Worm (Caenorhabditis elegans): ENCODE data around the gene cyb-2.1.

cyb-2.1 gene

ce11 chrIV:10948797-10949196 is 37.0 kb upstream of the cyb-2.1 start, which contains the start of gene Y69E1A.1:
Y69E1A.1 (minus strand) TSS chrIV:10948897.
- no peak for TF ChIP-seq hmg-1.2 (GFP tag; IDR thresholded peaks at IDR 0.05)
- TF ChIP-seq nfya-2 (GFP tag; IDR thresholded peaks at IDR 0.05): no peak
- TF ChIP-seq tbp1 (GFP tag; optimal IDR thresholded peaks at IDR 0.05): no peak
- TF ChIP-seq zfh-2 (GFP tag; conservative IDR thresholded peaks at IDR 0.05): no peak
- TF ChIP-seq snpc-1.3 (tag; optimal IDR thresholded peaks at IDR 0.05; ENCODE audit: insufficient read depth): no peak
- TF ChIP-seq mes-4 (tag; optimal IDR thresholded peaks at IDR 0.05): no peak
- TF ChIP-seq lin-35 (GFP tag; optimal IDR thresholded peaks at IDR 0.05): no peak
- no peak for TF ChIP-seq ceh-27 (GFP tag; optimal IDR thresholded peaks at IDR 0.05)

- TF ChIP-seq tlf-1 (GFP tag; optimal IDR thresholded peaks at IDR 0.05): no peak
- no peak for TF ChIP-seq ztf-28 (GFP tag; IDR thresholded peaks at IDR 0.05)
- TF ChIP-seq repo-1 (tag; optimal IDR thresholded peaks at IDR 0.05): no peak
- no peak for TF ChIP-seq ztf-3 (GFP tag; optimal IDR thresholded peaks at IDR 0.05)
- TF ChIP-seq B0261.1 (tag; optimal IDR thresholded peaks at IDR 0.05): no peak
- TF ChIP-seq F52B5.7 (tag; optimal IDR thresholded peaks at IDR 0.05): no peak
- TF ChIP-seq egl-18 (GFP tag; IDR thresholded peaks at IDR 0.05): no peak
- no peak for TF ChIP-seq nhr-27 (tag; optimal IDR thresholded peaks at IDR 0.05)
- TF ChIP-seq K11D2.4 (GFP tag; IDR thresholded peaks at IDR 0.05): no peak
- TF ChIP-seq aptf-2 (GFP tag; conservative IDR thresholded peaks at IDR 0.05): no peak
- no peak for TF ChIP-seq unc-62 (GFP tag; optimal IDR thresholded peaks at IDR 0.05)
- no peak for TF ChIP-seq lin-35 (GFP tag; optimal IDR thresholded peaks at IDR 0.05)
- TF ChIP-seq hlh-26 (GFP tag; conservative IDR thresholded peaks at IDR 0.05): no peak
Measured at ce11 chrIV:10949510-10949909, 36.3 kb upstream of the cyb-2.1 start, which contains the start of gene nsph-3.1. nsph-3.1 (plus strand) TSS chrIV:10949810.

- TF ChIP-seq zim-3 (tag; optimal IDR thresholded peaks at IDR 0.05) (peak; percentile 59), ekl-4 (GFP tag; IDR thresholded peaks at IDR 0.05) (no peak), nfya-1 (tag; optimal IDR thresholded peaks at IDR 0.05; ENCODE audit: borderline replicate concordance, insufficient read depth) (peak; percentile 54)
Measured at ce11 chrIV:10950363-10951214, 35.2 kb upstream of the cyb-2.1 start.

ce11 chrIV:10951997-10952396 is 33.8 kb upstream of the cyb-2.1 start, which contains the start of gene Y69E1A.3:
Y69E1A.3 (plus strand) TSS chrIV:10952297.
- TF ChIP-seq ceh-40 (GFP tag; IDR thresholded peaks at IDR 0.05) (no peak), tlf-1 (GFP tag; optimal IDR thresholded peaks at IDR 0.05) (no peak), hrde-1 (tag; optimal IDR thresholded peaks at IDR 0.05; ENCODE audit: borderline replicate concordance) (no peak), nhr-179 (tag; optimal IDR thresholded peaks at IDR 0.05) (no peak), attf-6 (GFP tag; IDR thresholded peaks at IDR 0.05) (no peak), unc-62 (GFP tag; optimal IDR thresholded peaks at IDR 0.05) (no peak), nhr-90 (tag; optimal IDR thresholded peaks at IDR 0.05) (no peak), dox-1 (GFP tag; IDR thresholded peaks at IDR 0.05) (no peak), chd-7 (tag; optimal IDR thresholded peaks at IDR 0.05) (no peak), aptf-3 (GFP tag; IDR thresholded peaks at IDR 0.05) (no peak), hsf-1 (GFP tag; IDR thresholded peaks at IDR 0.05) (no peak), T26A5.8 (tag; optimal IDR thresholded peaks at IDR 0.05) (no peak), C06A6.2 (GFP tag; conservative IDR thresholded peaks at IDR 0.05) (no peak), K11D2.4 (GFP tag; IDR thresholded peaks at IDR 0.05) (no peak), dpl-1 (GFP tag; optimal IDR thresholded peaks at IDR 0.05) (no peak), Y53G8AR.9 (GFP tag; conservative IDR thresholded peaks at IDR 0.05) (no peak)
